Fruit fly (Drosophila melanogaster) whole organism, embryonic: ENCODE measurements around the gene rb.

ENCODE experiments used
- Adf1 ChIP-seq: fragments of 200-800 bp; sonication (Bioruptor generic); IDR thresholded peaks from 2 replicates; pipeline ENCODE4 v1.3.6; 2022; ENCODE audit warnings: missing biosample characterization, missing genetic modification characterization
- CG13296 ChIP-seq: fragments of 200-800 bp; sonication (Bioruptor generic); optimal IDR thresholded peaks from 3 replicates; lab custom pipeline; 2018; ENCODE audit warnings: missing biosample characterization, mild to moderate bottlenecking, missing genetic modification characterization
- CG1603 ChIP-seq: fragments of 200-800 bp; sonication (Bioruptor generic); optimal IDR thresholded peaks from 2 replicates; lab custom pipeline; 2019; ENCODE audit warnings: missing biosample characterization, mild to moderate bottlenecking, missing genetic modification characterization, moderate library complexity
- CG3163 ChIP-seq: fragments of 200-800 bp; sonication (Bioruptor generic); optimal IDR thresholded peaks from 3 replicates; lab custom pipeline; 2016; ENCODE audit warnings: missing biosample characterization, missing genetic modification characterization
- CG32772 ChIP-seq: fragments of 200-800 bp; sonication (Bioruptor generic); IDR thresholded peaks from 2 replicates; pipeline ENCODE4 v1.3.6; 2022; ENCODE audit warnings: missing biosample characterization, missing genetic modification characterization
- CG4360 ChIP-seq: fragments of 200-800 bp; sonication (Bioruptor generic); IDR thresholded peaks from 2 replicates; pipeline ENCODE4 v1.3.6; 2022; ENCODE audit warnings: missing biosample characterization, missing genetic modification characterization
- CG4707 ChIP-seq: fragments of 200-800 bp; sonication (Bioruptor generic); optimal IDR thresholded peaks from 2 replicates; lab custom pipeline; 2018; ENCODE audit warnings: missing biosample characterization, mild to moderate bottlenecking, missing genetic modification characterization, moderate library complexity
- CG4854 ChIP-seq: fragments of 200-800 bp; sonication (Bioruptor generic); optimal IDR thresholded peaks from 2 replicates; lab custom pipeline; 2016; ENCODE audit warnings: missing biosample characterization, missing genetic modification characterization, inconsistent platforms
- CG6791 ChIP-seq: fragments of 200-800 bp; sonication (Bioruptor generic); IDR thresholded peaks from 3 replicates; pipeline ENCODE4 v1.3.6; 2022; ENCODE audit warnings: missing biosample characterization, missing genetic modification characterization; ENCODE audit not compliant: partially characterized antibody
- CG7987 ChIP-seq: fragments of 200-800 bp; sonication (Bioruptor generic); optimal IDR thresholded peaks from 2 replicates; lab custom pipeline; 2018; ENCODE audit warnings: missing biosample characterization, mild to moderate bottlenecking, missing genetic modification characterization, moderate library complexity
- Med ChIP-seq: fragments of 200-800 bp; sonication (Bioruptor generic); peaks from one replicate; lab custom pipeline; 2016; ENCODE audit warnings: missing biosample characterization, missing genetic modification characterization, mild to moderate bottlenecking, inconsistent platforms, moderate library complexity
- Nf-YB ChIP-seq: fragments of 200-800 bp; sonication (Bioruptor generic); optimal IDR thresholded peaks from 3 replicates; lab custom pipeline; 2019; ENCODE audit warnings: missing biosample characterization, mild to moderate bottlenecking, missing genetic modification characterization, moderate library complexity
- Pdp1 ChIP-seq, 2 experiments: fragments of 200-800 bp; sonication (Bioruptor generic); optimal IDR thresholded peaks; 3 replicates each; lab custom pipeline; 2016; ENCODE audit warnings: missing biosample characterization in 2 of 2, missing genetic modification characterization in 2 of 2, mild to moderate bottlenecking in 1 of 2, moderate library complexity in 1 of 2
- Six4 ChIP-seq: fragments of 200-800 bp; sonication (Bioruptor generic); optimal IDR thresholded peaks from 2 replicates; lab custom pipeline; 2016; ENCODE audit warnings: missing biosample characterization, missing genetic modification characterization
- Sox102F ChIP-seq: fragments of 200-800 bp; sonication (Bioruptor generic); optimal IDR thresholded peaks from 2 replicates; lab custom pipeline; 2018; ENCODE audit warnings: missing biosample characterization, mild to moderate bottlenecking, missing genetic modification characterization, moderate library complexity
- al ChIP-seq: fragments of 200-800 bp; sonication (Bioruptor generic); IDR thresholded peaks from 2 replicates; pipeline ENCODE4 v1.3.6; 2022; ENCODE audit warnings: missing biosample characterization, missing genetic modification characterization
- cas ChIP-seq: fragments of 200-800 bp; sonication (Bioruptor generic); IDR thresholded peaks from 2 replicates; pipeline ENCODE4 v1.3.6; 2022; ENCODE audit warnings: missing biosample characterization, missing genetic modification characterization
- dm ChIP-seq: fragments of 200-800 bp; sonication (Bioruptor generic); optimal IDR thresholded peaks from 3 replicates; lab custom pipeline; 2016; ENCODE audit warnings: missing biosample characterization, missing genetic modification characterization
- dmrt11E ChIP-seq: fragments of 200-800 bp; sonication (Bioruptor generic); optimal IDR thresholded peaks from 3 replicates; lab custom pipeline; 2018; ENCODE audit warnings: missing biosample characterization, mild to moderate bottlenecking, missing genetic modification characterization, moderate library complexity
- exex ChIP-seq: fragments of 200-800 bp; sonication (Bioruptor generic); optimal IDR thresholded peaks from 4 replicates; lab custom pipeline; 2018; ENCODE audit warnings: missing biosample characterization, mild to moderate bottlenecking, missing genetic modification characterization, moderate library complexity
- fru ChIP-seq: fragments of >200 bp; optimal IDR thresholded peaks from 2 replicates; lab custom pipeline; 2017
- fu2 ChIP-seq: fragments of 200-800 bp; sonication (Bioruptor generic); optimal IDR thresholded peaks from 2 replicates; lab custom pipeline; 2016; ENCODE audit warnings: missing biosample characterization, missing genetic modification characterization
- gcm ChIP-seq: fragments of 200-800 bp; sonication (Bioruptor generic); optimal IDR thresholded peaks from 2 replicates; lab custom pipeline; 2019; ENCODE audit warnings: missing biosample characterization, mild to moderate bottlenecking, missing genetic modification characterization, moderate library complexity
- grn ChIP-seq: fragments of 200-800 bp; sonication (Bioruptor generic); optimal IDR thresholded peaks from 3 replicates; lab custom pipeline; 2017; ENCODE audit warnings: missing biosample characterization, missing genetic modification characterization
- gro ChIP-seq: fragments of 200-800 bp; sonication (Bioruptor generic); optimal IDR thresholded peaks from 2 replicates; lab custom pipeline; 2016; ENCODE audit warnings: missing biosample characterization, missing genetic modification characterization
- jumu ChIP-seq: fragments of 200-800 bp; sonication (Bioruptor generic); optimal IDR thresholded peaks from 3 replicates; lab custom pipeline; 2016; ENCODE audit warnings: missing biosample characterization, missing genetic modification characterization
- lab ChIP-seq: fragments of 200-800 bp; sonication (Bioruptor generic); optimal IDR thresholded peaks from 3 replicates; lab custom pipeline; 2017; ENCODE audit warnings: missing biosample characterization, missing genetic modification characterization, mild to moderate bottlenecking, moderate library complexity, missing genetic modification reagents
- lmd ChIP-seq: fragments of 200-800 bp; sonication (Bioruptor generic); IDR thresholded peaks from 2 replicates; pipeline ENCODE4 v1.3.6; 2022; ENCODE audit warnings: missing biosample characterization, missing genetic modification characterization
- pfk ChIP-seq: fragments of 200-800 bp; sonication (Bioruptor generic); optimal IDR thresholded peaks from 2 replicates; lab custom pipeline; 2018; ENCODE audit warnings: missing biosample characterization, mild to moderate bottlenecking, missing genetic modification characterization, moderate library complexity
- pzg ChIP-seq: fragments of 200-800 bp; sonication (Bioruptor generic); optimal IDR thresholded peaks from 3 replicates; lab custom pipeline; 2018; ENCODE audit warnings: missing biosample characterization, mild to moderate bottlenecking, missing genetic modification characterization, moderate library complexity
- sc ChIP-seq, 3 experiments: fragments of >200 bp in 2 of 3; fragments of 200-800 bp in 1 of 3; sonication (Bioruptor generic) in 1 of 3; optimal IDR thresholded peaks; 2 replicates in 2 of 3; 3 replicates in 1 of 3; lab custom pipeline; 2017; ENCODE audit warnings: mild to moderate bottlenecking in 1 of 3, missing biosample characterization in 1 of 3, missing genetic modification characterization in 1 of 3, missing genetic modification reagents in 1 of 3
- shn ChIP-seq: fragments of 200-800 bp; sonication (Bioruptor generic); optimal IDR thresholded peaks from 3 replicates; lab custom pipeline; 2016; ENCODE audit warnings: missing biosample characterization, missing genetic modification characterization
- slp2 ChIP-seq: fragments of 200-800 bp; sonication (Bioruptor generic); optimal IDR thresholded peaks from 2 replicates; lab custom pipeline; 2016; ENCODE audit warnings: missing biosample characterization, missing genetic modification characterization
- sna ChIP-seq: fragments of 200-800 bp; sonication (Bioruptor generic); IDR thresholded peaks from 2 replicates; pipeline ENCODE4 v1.3.6; 2022; ENCODE audit warnings: missing biosample characterization, missing genetic modification characterization; ENCODE audit not compliant: partially characterized antibody
- sob ChIP-seq: fragments of 200-800 bp; sonication (Bioruptor generic); IDR thresholded peaks from 2 replicates; pipeline ENCODE4 v1.3.6; 2022; ENCODE audit warnings: missing biosample characterization, missing genetic modification characterization
- sug ChIP-seq: fragments of 200-800 bp; optimal IDR thresholded peaks from 2 replicates; lab custom pipeline; 2019; ENCODE audit warnings: missing biosample characterization, mild to moderate bottlenecking, missing genetic modification characterization, moderate library complexity
- twi ChIP-seq: fragments of 200-800 bp; optimal IDR thresholded peaks from 2 replicates; lab custom pipeline; 2019; ENCODE audit warnings: missing biosample characterization, mild to moderate bottlenecking, missing genetic modification characterization, moderate library complexity
- wek ChIP-seq: fragments of 200-800 bp; sonication (Bioruptor generic); optimal IDR thresholded peaks from 3 replicates; lab custom pipeline; 2018; ENCODE audit warnings: missing biosample characterization, mild to moderate bottlenecking, missing genetic modification characterization, moderate library complexity

The rb gene

DNA sequence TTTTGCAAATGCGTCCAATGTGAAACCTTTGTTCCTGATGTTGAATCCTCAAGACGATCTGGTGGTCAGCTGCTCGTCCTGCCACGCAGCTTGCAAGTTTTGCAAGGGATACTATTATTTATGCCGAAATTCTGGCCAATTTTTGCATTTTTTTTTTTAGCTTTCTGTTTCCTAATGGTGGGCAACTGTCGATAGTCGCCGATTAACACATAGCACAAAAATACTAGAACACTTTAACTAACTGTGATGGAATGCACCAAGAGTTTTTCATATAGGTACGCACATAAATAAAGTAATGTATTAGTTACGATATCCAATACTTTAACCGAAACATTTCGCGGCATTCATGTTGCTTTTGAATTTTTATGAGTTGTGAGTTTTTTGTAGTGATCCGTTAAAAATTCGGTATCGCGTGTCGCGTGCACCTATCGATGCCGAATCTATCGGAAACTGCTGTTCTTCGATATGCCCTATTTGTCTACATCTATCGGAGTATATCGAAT, at the start of gene rb, which contains the start of gene CHOp24 (continued):
- TF ChIP-seq lmd (GFP tag; lab: Robert Waterston, UW) = no peak; the same call in 1 of the 2 replicates
- TF ChIP-seq jumu (GFP tag; lab: Kevin White, UChicago) = peak; percentile 58
- no peak for TF ChIP-seq wek
- no peak for TF ChIP-seq Sox102F (GFP tag; lab: Kevin White, UChicago)
- no peak for TF ChIP-seq gro (GFP tag; lab: Kevin White, UChicago)
- TF ChIP-seq CG4854 (GFP tag; lab: Kevin White, UChicago) = no peak
- TF ChIP-seq twi (tag; lab: Kevin White, UChicago) = no peak
- no peak for TF ChIP-seq al (GFP tag; lab: Robert Waterston, UW)
- TF ChIP-seq CG3163 (GFP tag; lab: Kevin White, UChicago) = no peak
- no peak for TF ChIP-seq dmrt11E (tag; lab: Kevin White, UChicago)
- TF ChIP-seq Six4 (GFP tag; lab: Kevin White, UChicago) = no peak
- TF ChIP-seq CG6791 (GFP tag; lab: Robert Waterston, UW) = peak; percentile 88
- no peak for TF ChIP-seq pfk (GFP tag; lab: Kevin White, UChicago)
- no peak for TF ChIP-seq CG1603 (tag; lab: Kevin White, UChicago)
- no peak for TF ChIP-seq CG4707 (GFP tag; lab: Kevin White, UChicago)
- peak; percentile 28; the same call in 1 of the 2 replicates for TF ChIP-seq sob
- no peak for TF ChIP-seq fru (lab: Kevin White, UChicago)
- no peak for TF ChIP-seq CG7987 (GFP tag; lab: Kevin White, UChicago)
- TF ChIP-seq CG4360 = no peak
- TF ChIP-seq CG32772 (GFP tag; lab: Robert Waterston, UW) = no peak
- no peak for TF ChIP-seq CG13296 (GFP tag; lab: Kevin White, UChicago)

dm6 chrX:4588981-4589380, 48.6 kb upstream of the rb start:
- TF ChIP-seq Adf1 (no peak), dm (no peak), sna (GFP tag; lab: Robert Waterston, UW) (no peak), shn (no peak), cas (GFP tag; lab: Robert Waterston, UW) (no peak), fu2 (no peak), sc (optimal IDR thresholded peaks at IDR 0.05; lab: Kevin White, UChicago) (no peak), sc (GFP tag; optimal IDR thresholded peaks at IDR 0.05; lab: Kevin White, UChicago) (no peak), Pdp1 (GFP tag; optimal IDR thresholded peaks at IDR 0.05; lab: Kevin White, UChicago) (peak in 1 of 2 experiments; percentile 42), gcm (peak; percentile 83), Nf-YB (GFP tag; lab: Kevin White, UChicago) (peak; percentile 71)

dm6 chrX:4587584-4587983, 47.2 kb upstream of the rb start:
- peak; percentile 16 for TF ChIP-seq sug (tag; lab: Kevin White, UChicago)
- no peak for TF ChIP-seq jumu (GFP tag; lab: Kevin White, UChicago)
- peak; percentile 62 for TF ChIP-seq lab (GFP tag; lab: Kevin White, UChicago)
- TF ChIP-seq slp2 (GFP tag; lab: Kevin White, UChicago) = no peak
- TF ChIP-seq pzg (GFP tag; lab: Kevin White, UChicago) = no peak
- TF ChIP-seq exex (tag; lab: Kevin White, UChicago) = peak; percentile 2
- TF ChIP-seq Med (GFP tag; lab: Kevin White, UChicago) = peak; percentile 48
- peak; percentile 57 for TF ChIP-seq grn (GFP tag; lab: Kevin White, UChicago)
